Worm (Caenorhabditis elegans) whole organism, L3 larva: Measurements from ENCODE around the gene aco-2.
A peak's percentile ranks its signal among the peaks of the same experiment; 100 is the strongest.

Experiments used
- ceh-28 ChIP-seq: fragments of 150-350 bp; optimal IDR thresholded peaks from 2 replicates; lab custom pipeline; 2014; ENCODE audit warnings: missing biosample characterization, missing genetic modification reagents, missing genetic modification characterization
- ceh-9 ChIP-seq: sonication (generic microtip); optimal IDR thresholded peaks from 2 replicates; lab custom pipeline; 2018; ENCODE audit warnings: missing biosample characterization, missing genetic modification characterization
- elt-3 ChIP-seq, 3 experiments: fragments of 150-350 bp in 1 of 3; sonication (generic microtip) in 2 of 3; optimal IDR thresholded peaks; 2 replicates in 2 of 3; 4 replicates in 1 of 3; lab custom pipeline; 2014 to 2017; ENCODE audit warnings: missing biosample characterization in 3 of 3, missing genetic modification characterization in 3 of 3
- fkh-10 ChIP-seq: sonication (generic microtip); optimal IDR thresholded peaks from 2 replicates; lab custom pipeline; 2017; ENCODE audit warnings: missing biosample characterization, missing genetic modification reagents, missing genetic modification characterization
- nfya-1 ChIP-seq: sonication (generic microtip); optimal IDR thresholded peaks from 2 replicates; lab custom pipeline; 2017; ENCODE audit warnings: missing genetic modification characterization, mild to moderate bottlenecking, missing compliant biosample characterization, antibody characterized with exemption, moderate library complexity; ENCODE audit not compliant: insufficient read depth
- tbx-2 ChIP-seq: sonication (generic microtip); optimal IDR thresholded peaks from 2 replicates; lab custom pipeline; 2016; ENCODE audit warnings: mild to moderate bottlenecking, missing genetic modification characterization, missing compliant biosample characterization
- zag-1 ChIP-seq: fragments of 150-350 bp; optimal IDR thresholded peaks from 2 replicates; lab custom pipeline; 2014; ENCODE audit warnings: missing biosample characterization, missing genetic modification characterization

- TF ChIP-seq nfya-1: peak; percentile 32
- no peak for TF ChIP-seq tbx-2 (tag; lab: Kevin White, UChicago)
- TF ChIP-seq zag-1 (tag; lab: Kevin White, UChicago): no peak
- no peak for TF ChIP-seq ceh-28 (tag; lab: Kevin White, UChicago)
- TF ChIP-seq elt-3 (tag; optimal IDR thresholded peaks at IDR 0.05; lab: Kevin White, UChicago): no peak
- no peak for TF ChIP-seq fkh-10 (GFP tag; lab: Kevin White, UChicago)
- TF ChIP-seq ceh-9 (tag; lab: Kevin White, UChicago): no peak
Observed at ce11 chrIII:7958085-7958484, 15.4 kb upstream of the aco-2 start, which contains the start of gene C29E4.11.
